Worm (Caenorhabditis elegans): ENCODE results near the gene dmsr-1.

Gene dmsr-1

DNA sequence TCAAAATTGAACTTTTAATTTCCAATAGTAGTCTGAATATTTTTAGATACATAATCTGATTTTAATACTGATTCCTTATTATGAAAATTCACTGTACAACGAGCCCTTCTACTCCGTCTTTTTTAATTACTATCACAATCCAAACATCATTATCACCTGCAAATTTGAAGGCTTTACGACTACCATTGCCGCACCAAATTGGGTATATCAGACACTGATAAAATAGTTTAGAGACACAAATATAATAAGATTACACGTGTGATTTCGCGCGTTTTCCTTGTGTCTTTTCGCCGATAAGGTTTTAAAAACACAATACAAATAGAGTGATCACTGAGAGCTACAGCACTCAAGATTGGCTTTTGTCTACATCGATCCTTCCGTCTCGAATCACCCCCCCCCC is 35.5 kb upstream of the dmsr-1 start:
- TF ChIP-seq tbx-37 (GFP tag; conservative IDR thresholded peaks at IDR 0.05) (no peak), hmbx-1 (tag; optimal IDR thresholded peaks at IDR 0.05) (no peak), pes-1 (GFP tag; IDR thresholded peaks at IDR 0.05) (no peak), flt-1 (GFP tag; IDR thresholded peaks at IDR 0.05) (no peak), sea-1 (GFP tag; conservative IDR thresholded peaks at IDR 0.05) (no peak), B0310.2 (tag; optimal IDR thresholded peaks at IDR 0.05) (no peak), tra-4 (tag; optimal IDR thresholded peaks at IDR 0.05) (no peak), hnd-1 (tag; optimal IDR thresholded peaks at IDR 0.05) (no peak), ceh-36 (tag; optimal IDR thresholded peaks at IDR 0.05) (no peak), ama-1 (optimal IDR thresholded peaks at IDR 0.05) (no peak), F13C5.2 (tag; optimal IDR thresholded peaks at IDR 0.05) (no peak), scrt-1 (GFP tag; IDR thresholded peaks at IDR 0.05) (no peak), tbx-11 (GFP tag; IDR thresholded peaks at IDR 0.05) (no peak), ceh-13 (GFP tag; optimal IDR thresholded peaks at IDR 0.05) (no peak), ets-7 (tag; optimal IDR thresholded peaks at IDR 0.05) (no peak), aly-1 (tag; optimal IDR thresholded peaks at IDR 0.05) (no peak)

- TF ChIP-seq flt-1 (GFP tag; IDR thresholded peaks at IDR 0.05) (no peak), aly-1 (tag; optimal IDR thresholded peaks at IDR 0.05) (no peak), hmbx-1 (tag; optimal IDR thresholded peaks at IDR 0.05) (no peak), scrt-1 (GFP tag; IDR thresholded peaks at IDR 0.05) (no peak), tra-4 (tag; optimal IDR thresholded peaks at IDR 0.05) (no peak)
Observed at ce11 chrV:11403702-11404101, 34.9 kb upstream of the dmsr-1 start.

- TF ChIP-seq ceh-36 (tag; optimal IDR thresholded peaks at IDR 0.05): no peak
- no peak for TF ChIP-seq hnd-1 (tag; optimal IDR thresholded peaks at IDR 0.05)
- TF ChIP-seq scrt-1 (GFP tag; IDR thresholded peaks at IDR 0.05): no peak
- TF ChIP-seq flt-1 (GFP tag; IDR thresholded peaks at IDR 0.05): no peak
- TF ChIP-seq hmg-4 (GFP tag; optimal IDR thresholded peaks at IDR 0.05): no peak
Observed at ce11 chrV:11407251-11407650, 31.3 kb upstream of the dmsr-1 start, which contains the start of gene K03B8.6. Gene K03B8.6 (plus strand): TSS chrV:11407584.

DNA sequence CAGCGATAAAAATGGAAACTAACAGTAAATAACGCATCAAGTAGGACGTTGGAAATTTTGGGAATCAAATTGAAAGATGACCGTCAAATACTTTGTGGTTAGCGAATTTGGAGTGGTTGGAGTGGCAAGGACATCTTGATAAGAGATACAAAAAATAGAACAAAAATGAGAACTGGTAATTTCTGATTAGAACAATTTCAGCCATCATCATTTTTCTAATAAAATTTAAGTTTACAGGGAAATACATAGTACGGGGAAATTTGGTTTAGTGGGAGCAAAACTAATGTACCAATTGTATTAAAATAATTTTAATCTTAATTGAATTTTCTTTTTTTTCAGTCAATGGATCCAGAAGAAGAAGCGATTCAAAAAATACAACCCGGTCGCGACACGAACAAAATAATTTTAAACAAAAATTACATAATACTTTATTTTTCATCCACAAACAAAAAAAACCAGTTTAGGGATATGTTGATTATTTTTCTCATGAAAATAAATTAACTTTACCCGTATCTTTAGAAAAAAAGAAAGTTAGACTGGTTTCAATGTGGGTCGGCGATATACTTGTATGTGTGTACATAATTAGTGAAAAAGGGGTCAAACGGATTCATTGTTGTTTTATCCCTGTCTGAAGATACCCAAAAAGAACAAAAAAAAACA is 27.5 kb upstream of the dmsr-1 start, which contains the start of the genes K03B8.8 and grl-3:
Gene K03B8.8, minus strand, starts transcription at position 101 of the 660 bp plus-strand sequence.
Gene grl-3, plus strand, starts transcription at position 610 of the 660 bp plus-strand sequence.
- TF ChIP-seq sea-1 (GFP tag; conservative IDR thresholded peaks at IDR 0.05): no peak
- no peak for TF ChIP-seq flt-1 (GFP tag; IDR thresholded peaks at IDR 0.05)
- TF ChIP-seq B0310.2 (tag; optimal IDR thresholded peaks at IDR 0.05): no peak
- TF ChIP-seq aly-1 (tag; optimal IDR thresholded peaks at IDR 0.05): no peak
- no peak for TF ChIP-seq pes-1 (GFP tag; IDR thresholded peaks at IDR 0.05)
- no peak for TF ChIP-seq tra-4 (tag; optimal IDR thresholded peaks at IDR 0.05)
- no peak for TF ChIP-seq hmbx-1 (tag; optimal IDR thresholded peaks at IDR 0.05)
- TF ChIP-seq ama-1 (optimal IDR thresholded peaks at IDR 0.05): no peak
- TF ChIP-seq tbx-37 (GFP tag; conservative IDR thresholded peaks at IDR 0.05): no peak
- no peak for TF ChIP-seq ceh-13 (GFP tag; optimal IDR thresholded peaks at IDR 0.05)
- no peak for TF ChIP-seq F13C5.2 (tag; optimal IDR thresholded peaks at IDR 0.05)
- no peak for TF ChIP-seq scrt-1 (GFP tag; IDR thresholded peaks at IDR 0.05)
- no peak for TF ChIP-seq ceh-36 (tag; optimal IDR thresholded peaks at IDR 0.05)
- TF ChIP-seq hmg-4 (GFP tag; optimal IDR thresholded peaks at IDR 0.05): no peak
- TF ChIP-seq ets-7 (tag; optimal IDR thresholded peaks at IDR 0.05): no peak
- no peak for TF ChIP-seq hnd-1 (tag; optimal IDR thresholded peaks at IDR 0.05)
- no peak for TF ChIP-seq tbx-11 (GFP tag; IDR thresholded peaks at IDR 0.05)

DNA sequence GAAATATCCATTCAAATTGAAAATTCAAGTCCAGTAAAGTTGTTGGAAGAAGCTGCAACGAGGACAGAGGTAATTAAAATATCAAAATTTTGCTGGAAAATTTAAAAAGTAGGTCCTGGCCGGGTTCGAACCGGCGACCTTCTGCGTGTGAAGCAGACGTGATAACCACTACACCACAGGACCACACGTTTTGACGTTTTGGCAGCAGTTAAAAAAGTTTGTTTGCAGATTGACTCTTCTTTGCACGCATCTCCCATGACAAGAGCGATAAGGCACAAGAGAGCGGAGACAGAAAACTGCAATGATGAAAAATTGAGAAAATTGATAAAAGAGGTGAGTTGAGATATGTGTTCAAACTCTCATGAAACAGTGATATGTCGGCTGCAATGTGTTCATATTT is 26.4 kb upstream of the dmsr-1 start:
- TF ChIP-seq ets-7 (tag; optimal IDR thresholded peaks at IDR 0.05): no peak
- TF ChIP-seq scrt-1 (GFP tag; IDR thresholded peaks at IDR 0.05): no peak
- no peak for TF ChIP-seq B0310.2 (tag; optimal IDR thresholded peaks at IDR 0.05)
- TF ChIP-seq ceh-13 (GFP tag; optimal IDR thresholded peaks at IDR 0.05): no peak
- no peak for TF ChIP-seq hmg-4 (GFP tag; optimal IDR thresholded peaks at IDR 0.05)
- TF ChIP-seq ama-1 (optimal IDR thresholded peaks at IDR 0.05): no peak
- no peak for TF ChIP-seq F13C5.2 (tag; optimal IDR thresholded peaks at IDR 0.05)
- TF ChIP-seq flt-1 (GFP tag; IDR thresholded peaks at IDR 0.05): no peak
- no peak for TF ChIP-seq hnd-1 (tag; optimal IDR thresholded peaks at IDR 0.05)
- no peak for TF ChIP-seq aly-1 (tag; optimal IDR thresholded peaks at IDR 0.05)
- no peak for TF ChIP-seq tbx-37 (GFP tag; conservative IDR thresholded peaks at IDR 0.05)

DNA sequence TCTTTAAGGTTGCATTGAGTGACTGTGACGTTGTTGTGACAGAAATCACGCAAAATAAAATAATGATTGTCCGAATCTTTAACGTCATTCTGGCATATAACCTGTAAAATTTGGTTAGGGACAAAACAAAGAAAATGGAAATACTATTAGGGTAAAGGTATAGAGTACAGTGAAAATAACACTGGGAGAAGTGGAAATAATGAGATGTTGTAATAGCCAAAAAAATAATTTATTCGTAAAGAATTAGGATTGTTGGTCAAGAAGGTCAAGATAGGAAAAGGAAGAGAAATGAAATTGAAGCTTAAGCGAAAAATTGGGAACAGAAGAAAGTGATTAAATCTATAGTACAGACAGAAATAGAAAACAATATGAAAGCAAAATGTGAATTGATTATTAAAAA is 23.5 kb upstream of the dmsr-1 start, which contains the start of gene deg-3:
Gene deg-3, minus strand, starts transcription at position 101 of the 400 bp plus-strand sequence.
- TF ChIP-seq pes-1 (GFP tag; IDR thresholded peaks at IDR 0.05) (no peak), F13C5.2 (tag; optimal IDR thresholded peaks at IDR 0.05) (no peak), ama-1 (optimal IDR thresholded peaks at IDR 0.05) (no peak), scrt-1 (GFP tag; IDR thresholded peaks at IDR 0.05) (no peak), tbx-37 (GFP tag; conservative IDR thresholded peaks at IDR 0.05) (no peak), hnd-1 (tag; optimal IDR thresholded peaks at IDR 0.05) (no peak), ceh-13 (GFP tag; optimal IDR thresholded peaks at IDR 0.05) (no peak), B0310.2 (tag; optimal IDR thresholded peaks at IDR 0.05) (no peak), flt-1 (GFP tag; IDR thresholded peaks at IDR 0.05) (no peak), sea-1 (GFP tag; conservative IDR thresholded peaks at IDR 0.05) (no peak), aly-1 (tag; optimal IDR thresholded peaks at IDR 0.05) (no peak), ceh-36 (tag; optimal IDR thresholded peaks at IDR 0.05) (no peak), tbx-11 (GFP tag; IDR thresholded peaks at IDR 0.05) (no peak), tra-4 (tag; optimal IDR thresholded peaks at IDR 0.05) (no peak), hmg-4 (GFP tag; optimal IDR thresholded peaks at IDR 0.05) (no peak), ets-7 (tag; optimal IDR thresholded peaks at IDR 0.05) (no peak), hmbx-1 (tag; optimal IDR thresholded peaks at IDR 0.05) (no peak)

- TF ChIP-seq tbx-11 (GFP tag; IDR thresholded peaks at IDR 0.05): no peak
- no peak for TF ChIP-seq F13C5.2 (tag; optimal IDR thresholded peaks at IDR 0.05)
- no peak for TF ChIP-seq hmg-4 (GFP tag; optimal IDR thresholded peaks at IDR 0.05)
- no peak for TF ChIP-seq tra-4 (tag; optimal IDR thresholded peaks at IDR 0.05)
Observed at ce11 chrV:11421605-11422004, 17.0 kb upstream of the dmsr-1 start, which contains the start of gene des-2. Gene des-2 (minus strand): TSS chrV:11421705.
